Fruit fly (Drosophila melanogaster) whole organism, embryonic: ENCODE data around the gene holn1.

Experiments used
- Aef1 ChIP-seq: fragments of 200-800 bp; sonication (Bioruptor generic); IDR thresholded peaks from 3 replicates; pipeline ENCODE4 v1.3.6; 2022; ENCODE audit warnings: missing biosample characterization, missing genetic modification characterization
- Awh ChIP-seq: fragments of 200-800 bp; sonication (Bioruptor generic); IDR thresholded peaks from 2 replicates; pipeline ENCODE4, ENCODE4 v1.3.6; 2022; ENCODE audit warnings: missing biosample characterization, missing genetic modification characterization
- B-H2 ChIP-seq: fragments of 200-800 bp; sonication (Bioruptor generic); optimal IDR thresholded peaks from 2 replicates; lab custom pipeline; 2018; ENCODE audit warnings: missing biosample characterization, mild to moderate bottlenecking, missing genetic modification characterization
- CG10366 ChIP-seq: fragments of 200-800 bp; sonication (Bioruptor generic); IDR thresholded peaks from 2 replicates; pipeline ENCODE4 v1.3.6; 2022; ENCODE audit warnings: missing biosample characterization, missing genetic modification characterization
- CG11247 ChIP-seq: fragments of 200-800 bp; sonication (Bioruptor generic); IDR thresholded peaks from 2 replicates; pipeline ENCODE4 v1.3.6; 2022; ENCODE audit warnings: missing biosample characterization, missing genetic modification characterization
- CG11696 ChIP-seq: fragments of 200-800 bp; sonication (Bioruptor generic); IDR thresholded peaks from 2 replicates; pipeline ENCODE4 v1.3.6; 2022; ENCODE audit warnings: missing biosample characterization, missing genetic modification characterization
- CG13424 ChIP-seq: fragments of 200-800 bp; sonication (Bioruptor generic); optimal IDR thresholded peaks from 2 replicates; lab custom pipeline; 2019; ENCODE audit warnings: missing biosample characterization, mild to moderate bottlenecking, missing genetic modification characterization, moderate library complexity
- CG16813 ChIP-seq: fragments of 200-800 bp; sonication (Bioruptor generic); IDR thresholded peaks from 3 replicates; pipeline ENCODE4 v1.3.6; 2022; ENCODE audit warnings: missing biosample characterization, missing genetic modification characterization; ENCODE audit not compliant: partially characterized antibody
- CG17802 ChIP-seq: fragments of 200-800 bp; sonication (Bioruptor generic); optimal IDR thresholded peaks from 2 replicates; lab custom pipeline; 2018; ENCODE audit warnings: missing biosample characterization, mild to moderate bottlenecking, missing genetic modification characterization, moderate library complexity
- CG18011 ChIP-seq: fragments of 200-800 bp; sonication (Bioruptor generic); optimal IDR thresholded peaks from 2 replicates; lab custom pipeline; 2017; ENCODE audit warnings: missing biosample characterization, missing genetic modification characterization, mild to moderate bottlenecking, moderate library complexity, missing genotype
- CG1832 ChIP-seq: fragments of 200-800 bp; sonication (Bioruptor generic); optimal IDR thresholded peaks from 2 replicates; lab custom pipeline; 2017; ENCODE audit warnings: missing biosample characterization, mild to moderate bottlenecking, missing genetic modification characterization, inconsistent platforms
- CG30020 ChIP-seq: fragments of 200-800 bp; optimal IDR thresholded peaks from 2 replicates; lab custom pipeline; 2019; ENCODE audit warnings: missing biosample characterization, mild to moderate bottlenecking, missing genetic modification characterization, moderate library complexity
- CG3281 ChIP-seq: fragments of 200-800 bp; sonication (Bioruptor generic); optimal IDR thresholded peaks from 3 replicates; lab custom pipeline; 2017; ENCODE audit warnings: missing biosample characterization, mild to moderate bottlenecking, missing genetic modification characterization
- CG34224 ChIP-seq: fragments of 200-800 bp; sonication (Bioruptor generic); IDR thresholded peaks from 3 replicates; pipeline ENCODE4 v1.3.6; 2022; ENCODE audit warnings: missing biosample characterization, missing genetic modification characterization; ENCODE audit not compliant: partially characterized antibody
- CG6689 ChIP-seq: fragments of 200-800 bp; sonication (Bioruptor generic); IDR thresholded peaks from 2 replicates; pipeline ENCODE4 v1.3.6; 2022; ENCODE audit warnings: missing biosample characterization, missing genetic modification characterization
- CG8290 ChIP-seq, 3 experiments: fragments of 200-800 bp; sonication (Bioruptor generic); optimal IDR thresholded peaks; 2 replicates each; lab custom pipeline; 2016 to 2019; ENCODE audit warnings: missing biosample characterization in 3 of 3, missing genetic modification characterization in 3 of 3, mild to moderate bottlenecking in 2 of 3, moderate library complexity in 1 of 3
- Dfd ChIP-seq, 2 experiments: fragments of >200 bp; optimal IDR thresholded peaks; 2 replicates each; lab custom pipeline; 2017; ENCODE audit warnings: missing biosample characterization in 2 of 2, missing genetic modification characterization in 2 of 2
- Doc3 ChIP-seq: fragments of 200-800 bp; sonication (Bioruptor generic); IDR thresholded peaks from 3 replicates; pipeline ENCODE4 v1.3.6; 2022; ENCODE audit warnings: missing biosample characterization, missing genetic modification characterization; ENCODE audit not compliant: partially characterized antibody
- Fer3 ChIP-seq: fragments of 200-800 bp; sonication (Bioruptor generic); optimal IDR thresholded peaks from 2 replicates; lab custom pipeline; 2018; ENCODE audit warnings: missing biosample characterization, mild to moderate bottlenecking, missing genetic modification characterization, moderate library complexity
- HHEX ChIP-seq: fragments of 200-800 bp; sonication (Bioruptor generic); optimal IDR thresholded peaks from 3 replicates; lab custom pipeline; 2017; ENCODE audit warnings: missing biosample characterization, mild to moderate bottlenecking, missing genetic modification characterization, missing genetic modification reagents
- Hmr ChIP-seq: fragments of 200-800 bp; sonication (Bioruptor generic); optimal IDR thresholded peaks from 3 replicates; lab custom pipeline; 2017; ENCODE audit warnings: mild to moderate bottlenecking, missing biosample characterization, missing genetic modification reagents, missing genetic modification characterization
- Hr3 ChIP-seq: fragments of 200-800 bp; sonication (Bioruptor generic); optimal IDR thresholded peaks from 3 replicates; lab custom pipeline; 2016; ENCODE audit warnings: missing biosample characterization, missing genetic modification characterization
- Nf-YC ChIP-seq: fragments of 200-800 bp; optimal IDR thresholded peaks from 3 replicates; lab custom pipeline; 2019; ENCODE audit warnings: missing biosample characterization, mild to moderate bottlenecking, missing genetic modification characterization, moderate library complexity
- Poxn ChIP-seq: fragments of 200-800 bp; sonication (Bioruptor generic); IDR thresholded peaks from 2 replicates; pipeline ENCODE4 v1.3.6; 2022; ENCODE audit warnings: missing biosample characterization, missing genetic modification characterization
- Taf1 ChIP-seq: fragments of 200-800 bp; sonication (Bioruptor generic); IDR thresholded peaks from 2 replicates; pipeline ENCODE4 v1.3.6; 2022; ENCODE audit warnings: missing biosample characterization, missing genetic modification characterization
- Tbp ChIP-seq: fragments of >200 bp; optimal IDR thresholded peaks from 2 replicates; lab custom pipeline; 2018; ENCODE audit warnings: missing biosample characterization, missing genetic modification characterization
- ab ChIP-seq: fragments of 200-800 bp; sonication (Bioruptor generic); optimal IDR thresholded peaks from 2 replicates; lab custom pipeline; 2016; ENCODE audit warnings: missing biosample characterization, missing genetic modification characterization
- amos ChIP-seq: fragments of 200-800 bp; sonication (Bioruptor generic); IDR thresholded peaks from 2 replicates; pipeline ENCODE4 v1.3.6; 2022; ENCODE audit warnings: missing biosample characterization, missing genetic modification characterization; ENCODE audit not compliant: partially characterized antibody
- bbx ChIP-seq: fragments of 200-800 bp; sonication (Bioruptor generic); IDR thresholded peaks from 2 replicates; pipeline ENCODE4 v1.3.6; 2022; ENCODE audit warnings: missing biosample characterization, missing genetic modification characterization; ENCODE audit not compliant: partially characterized antibody
- br ChIP-seq: fragments of >200 bp; optimal IDR thresholded peaks from 2 replicates; lab custom pipeline; 2017
- chm ChIP-seq: fragments of 200-800 bp; sonication (Bioruptor generic); IDR thresholded peaks from 2 replicates; pipeline ENCODE4 v1.3.6; 2022; ENCODE audit warnings: missing biosample characterization, missing genetic modification characterization
- chn ChIP-seq: fragments of 200-800 bp; sonication (Bioruptor generic); optimal IDR thresholded peaks from 2 replicates; lab custom pipeline; 2016; ENCODE audit warnings: missing biosample characterization, missing genetic modification characterization
- crol ChIP-seq: fragments of 200-800 bp; sonication (Bioruptor generic); IDR thresholded peaks from 2 replicates; pipeline ENCODE4 v1.3.6; 2022; ENCODE audit warnings: missing biosample characterization, missing genetic modification characterization
- ewg ChIP-seq: fragments of 200-800 bp; sonication (Bioruptor generic); optimal IDR thresholded peaks from 3 replicates; lab custom pipeline; 2017; ENCODE audit warnings: mild to moderate bottlenecking, missing biosample characterization, missing genetic modification reagents, missing genetic modification characterization
- gce ChIP-seq: fragments of 200-800 bp; sonication (Bioruptor generic); IDR thresholded peaks from 3 replicates; pipeline ENCODE4 v1.3.6; 2022; ENCODE audit warnings: missing biosample characterization, missing genetic modification characterization
- gcm2 ChIP-seq: fragments of 200-800 bp; sonication (Bioruptor generic); optimal IDR thresholded peaks from 2 replicates; lab custom pipeline; 2016; ENCODE audit warnings: missing biosample characterization, missing genetic modification characterization
- gt ChIP-seq: fragments of 200-800 bp; sonication (Bioruptor generic); IDR thresholded peaks from 2 replicates; pipeline ENCODE4 v1.3.6; 2022; ENCODE audit warnings: missing biosample characterization, missing genetic modification characterization
- hkb ChIP-seq, 2 experiments: fragments of 200-800 bp in 1 of 2; fragments of >200 bp in 1 of 2; sonication (Bioruptor generic) in 1 of 2; IDR thresholded peaks in 1 of 2; optimal IDR thresholded peaks in 1 of 2; 2 replicates each; pipeline versions ENCODE4 v1.3.6 to Lab custom; 2017 to 2022; ENCODE audit warnings: missing biosample characterization in 1 of 2, missing genetic modification characterization in 1 of 2
- kah ChIP-seq: fragments of 200-800 bp; sonication (Bioruptor generic); optimal IDR thresholded peaks from 2 replicates; lab custom pipeline; 2018; ENCODE audit warnings: missing biosample characterization, mild to moderate bottlenecking, missing genetic modification characterization
- knrl ChIP-seq: fragments of 200-800 bp; sonication (Bioruptor generic); IDR thresholded peaks from 3 replicates; pipeline ENCODE4 v1.3.6; 2022; ENCODE audit warnings: missing biosample characterization, missing genetic modification characterization; ENCODE audit not compliant: partially characterized antibody
- lola ChIP-seq, 3 experiments: fragments of >200 bp in 2 of 3; fragments of 200-800 bp in 1 of 3; sonication (Bioruptor generic) in 1 of 3; optimal IDR thresholded peaks; 2 replicates each; lab custom pipeline; 2017 to 2019; ENCODE audit warnings: missing biosample characterization in 3 of 3, missing genetic modification characterization in 3 of 3, mild to moderate bottlenecking in 1 of 3, moderate library complexity in 1 of 3
- nerfin-2 ChIP-seq: fragments of 200-800 bp; sonication (Bioruptor generic); IDR thresholded peaks from 2 replicates; pipeline ENCODE4 v1.3.6; 2022; ENCODE audit warnings: missing biosample characterization, missing genetic modification characterization; ENCODE audit not compliant: partially characterized antibody
- oc ChIP-seq: fragments of 200-800 bp; sonication (Bioruptor generic); optimal IDR thresholded peaks from 2 replicates; lab custom pipeline; 2018; ENCODE audit warnings: missing biosample characterization, mild to moderate bottlenecking, missing genetic modification characterization, moderate library complexity
- org-1 ChIP-seq: fragments of 200-800 bp; sonication (Bioruptor generic); optimal IDR thresholded peaks from 2 replicates; lab custom pipeline; 2017; ENCODE audit warnings: missing biosample characterization, missing genetic modification characterization
- pzg ChIP-seq: fragments of 200-800 bp; sonication (Bioruptor generic); optimal IDR thresholded peaks from 3 replicates; lab custom pipeline; 2018; ENCODE audit warnings: missing biosample characterization, mild to moderate bottlenecking, missing genetic modification characterization, moderate library complexity
- sens ChIP-seq: fragments of 200-800 bp; sonication (Bioruptor generic); peaks from one replicate; lab custom pipeline; 2016; ENCODE audit warnings: missing biosample characterization, missing genetic modification characterization
- tll ChIP-seq, 2 experiments: fragments of 200-800 bp in 1 of 2; fragments of >200 bp in 1 of 2; sonication (Bioruptor generic) in 1 of 2; optimal IDR thresholded peaks; 2 replicates each; lab custom pipeline; 2017 to 2019; ENCODE audit warnings: missing biosample characterization in 2 of 2, missing genetic modification characterization in 2 of 2, mild to moderate bottlenecking in 1 of 2, moderate library complexity in 1 of 2
- trh ChIP-seq: fragments of 200-800 bp; sonication (Bioruptor generic); optimal IDR thresholded peaks from 2 replicates; lab custom pipeline; 2016; ENCODE audit warnings: missing biosample characterization, missing genetic modification characterization
- unc-4 ChIP-seq: fragments of 200-800 bp; sonication (Bioruptor generic); IDR thresholded peaks from 2 replicates; pipeline ENCODE4 v1.3.6; 2022; ENCODE audit warnings: missing biosample characterization, missing genetic modification characterization; ENCODE audit not compliant: partially characterized antibody
- zen2 ChIP-seq: fragments of 200-800 bp; sonication (Bioruptor generic); IDR thresholded peaks from 3 replicates; pipeline ENCODE4 v1.3.6; 2022; ENCODE audit warnings: missing biosample characterization, missing genetic modification characterization; ENCODE audit not compliant: partially characterized antibody

The holn1 gene

DNA sequence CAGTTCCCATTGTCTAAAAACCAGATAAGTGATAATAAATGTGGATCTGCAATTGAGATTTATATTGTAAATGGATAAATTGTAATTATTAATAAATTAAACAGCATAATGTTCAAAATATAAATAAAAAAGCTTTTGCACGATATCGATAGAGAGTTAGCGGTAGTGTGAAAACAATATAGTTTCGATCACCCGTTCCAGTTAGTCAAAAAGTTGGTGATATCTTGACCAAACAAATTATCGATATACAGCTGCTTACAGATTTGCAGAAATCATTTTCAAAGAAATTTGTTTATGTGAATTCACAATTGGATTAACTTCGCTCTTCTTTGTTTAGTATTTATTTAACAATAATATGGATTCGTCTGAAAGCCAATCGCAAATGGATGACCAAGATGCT lies 3.4 kb downstream of the holn1 start, which contains the start of gene Nse4 (continued):
- TF ChIP-seq CG11696 (GFP tag; lab: Robert Waterston, UW) (no peak), ewg (GFP tag; lab: Kevin White, UChicago) (no peak), gce (GFP tag; lab: Robert Waterston, UW) (no peak), chm (no peak), hkb (optimal IDR thresholded peaks at IDR 0.05; lab: Kevin White, UChicago) (no peak), hkb (GFP tag; IDR thresholded peaks at IDR 0.05; lab: Robert Waterston, UW) (no peak), Nf-YC (tag; lab: Kevin White, UChicago) (no peak), Tbp (GFP tag; lab: Kevin White, UChicago) (no peak), br (lab: Kevin White, UChicago) (no peak), gt (no peak), CG34224 (GFP tag; lab: Robert Waterston, UW) (peak; percentile 93), Dfd (GFP tag; optimal IDR thresholded peaks at IDR 0.05; lab: Kevin White, UChicago) (no peak), CG30020 (tag; lab: Kevin White, UChicago) (peak; percentile 97), tll (GFP tag; optimal IDR thresholded peaks at IDR 0.05; lab: Kevin White, UChicago) (no peak), CG16813 (peak; percentile 82), Hr3 (GFP tag; lab: Kevin White, UChicago) (no peak), sens (GFP tag; lab: Kevin White, UChicago) (peak; percentile 75), CG13424 (tag; lab: Kevin White, UChicago) (no peak), CG10366 (no peak), org-1 (GFP tag; lab: Kevin White, UChicago) (no peak), nerfin-2 (peak; percentile 83), Hmr (GFP tag; lab: Kevin White, UChicago) (no peak), trh (GFP tag; lab: Kevin White, UChicago) (no peak), Fer3 (tag; lab: Kevin White, UChicago) (no peak), Doc3 (GFP tag; lab: Robert Waterston, UW) (peak; percentile 46; the same call in 2 of the 3 replicates), Taf1 (no peak), CG18011 (GFP tag; lab: Kevin White, UChicago) (no peak), CG8290 (GFP tag; optimal IDR thresholded peaks at IDR 0.05; lab: Kevin White, UChicago) (peak; percentile 38), CG8290 (tag; optimal IDR thresholded peaks at IDR 0.05; lab: Kevin White, UChicago) (no peak), HHEX (GFP tag; lab: Kevin White, UChicago) (no peak), CG11247 (no peak), CG6689 (GFP tag; lab: Robert Waterston, UW) (no peak), B-H2 (GFP tag; lab: Kevin White, UChicago) (no peak), gcm2 (GFP tag; lab: Kevin White, UChicago) (no peak), oc (tag; lab: Kevin White, UChicago) (no peak), ab (GFP tag; lab: Kevin White, UChicago) (no peak), chn (no peak), zen2 (GFP tag; lab: Robert Waterston, UW) (peak; percentile 77), CG3281 (GFP tag; lab: Kevin White, UChicago) (no peak), knrl (GFP tag; lab: Robert Waterston, UW) (peak; percentile 71), amos (GFP tag; lab: Robert Waterston, UW) (peak; percentile 84; the same call in 1 of the 2 replicates), CG1832 (GFP tag; lab: Kevin White, UChicago) (no peak), bbx (GFP tag; lab: Robert Waterston, UW) (peak; percentile 89), lola (GFP tag; optimal IDR thresholded peaks at IDR 0.05; lab: Kevin White, UChicago) (peak in 1 of 3 experiments; percentile 32), Aef1 (GFP tag; lab: Robert Waterston, UW) (no peak), Poxn (no peak), unc-4 (GFP tag; lab: Robert Waterston, UW) (peak; percentile 74), Awh (GFP tag; lab: Robert Waterston, UW) (no peak), crol (GFP tag; lab: Robert Waterston, UW) (no peak), kah (GFP tag; lab: Kevin White, UChicago) (no peak), pzg (GFP tag; lab: Kevin White, UChicago) (peak; percentile 61), CG17802 (peak; percentile 41)
